Fruit fly (Drosophila melanogaster): ENCODE results near the gene CG31371.

Gene CG31371

DNA sequence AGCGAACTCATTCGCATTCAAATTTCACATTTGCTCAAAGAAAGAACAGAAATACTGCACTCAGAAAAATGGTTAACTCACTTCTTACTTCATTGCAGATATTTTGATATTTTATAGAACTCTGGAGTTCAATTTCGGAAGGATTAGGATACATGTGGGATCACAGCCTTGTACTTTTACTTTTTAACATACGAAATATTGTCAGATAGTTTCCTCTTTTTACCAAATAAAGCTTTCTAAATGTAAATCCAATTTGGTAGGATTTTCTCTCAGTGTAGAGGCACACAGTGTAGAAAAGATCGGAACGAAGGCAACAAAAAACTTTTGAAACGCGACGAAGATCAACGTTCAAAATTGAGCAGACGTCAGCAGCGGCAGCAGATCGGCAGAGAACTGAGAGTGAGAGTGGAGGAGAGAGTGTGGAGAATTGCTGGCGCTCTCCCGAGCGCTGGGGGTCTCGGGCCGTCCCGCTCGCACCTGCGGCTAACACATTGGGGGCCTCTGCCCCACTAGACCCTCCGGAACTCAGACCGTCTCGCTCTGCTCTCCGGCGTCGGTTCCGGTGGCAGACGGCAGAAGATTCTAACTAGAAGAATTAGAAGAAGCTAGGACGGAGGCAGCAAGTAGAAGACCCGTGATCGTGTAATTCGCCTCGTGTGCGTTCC, 28.8 kb upstream of the CG31371 start, which contains the start of gene tmod (continued):
- TF ChIP-seq Dbx (GFP tag; IDR thresholded peaks at IDR 0.05) = peak; percentile 55; the same call in 1 of the 3 replicates
- TF ChIP-seq CG7372 (GFP tag; IDR thresholded peaks at IDR 0.05) = no peak
- TF ChIP-seq CG12071 (GFP tag; optimal IDR thresholded peaks at IDR 0.05) = no peak
- no peak for TF ChIP-seq CG12744 (GFP tag; optimal IDR thresholded peaks at IDR 0.05)
- TF ChIP-seq B-H2 (GFP tag; optimal IDR thresholded peaks at IDR 0.05) = peak; percentile 19
- no peak for TF ChIP-seq ash1 (GFP tag; optimal IDR thresholded peaks at IDR 0.05)
- TF ChIP-seq CG31441 (GFP tag; IDR thresholded peaks at IDR 0.05) = peak; percentile 55
- TF ChIP-seq CrebB (tag; optimal IDR thresholded peaks at IDR 0.05) = no peak
- peak; percentile 41 for TF ChIP-seq CG10209 (GFP tag; optimal IDR thresholded peaks at IDR 0.05)

DNA sequence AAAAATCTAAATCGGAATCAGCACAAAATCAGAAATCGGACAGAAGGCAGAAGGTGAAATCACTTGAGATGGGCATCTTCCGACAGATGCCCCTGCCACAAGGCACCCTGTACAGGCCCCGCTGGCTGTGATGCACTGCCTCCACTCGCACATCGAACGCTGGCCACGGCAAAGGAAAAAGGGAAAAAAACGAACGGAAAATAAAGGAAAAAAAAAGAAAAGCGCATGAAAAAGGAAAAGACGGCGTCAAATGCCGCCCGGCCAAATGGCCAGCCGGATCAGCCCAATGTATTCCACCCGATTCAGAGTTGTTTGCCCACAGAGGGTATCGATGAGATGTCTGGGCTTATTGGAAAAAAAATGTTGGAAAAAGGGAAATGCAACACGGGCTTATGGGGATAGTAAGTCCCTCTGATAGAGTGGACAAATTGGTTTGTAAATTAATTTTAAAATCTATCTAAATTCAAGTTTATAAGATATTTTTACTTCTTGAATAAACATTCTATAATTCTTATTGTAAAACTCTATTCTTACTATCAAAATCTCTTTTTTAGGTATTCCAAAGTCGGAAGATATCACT, 27.9 kb upstream of the CG31371 start:
- TF ChIP-seq Hr78 (GFP tag; optimal IDR thresholded peaks at IDR 0.05) (no peak), HLH3B (GFP tag; IDR thresholded peaks at IDR 0.05) (no peak), bigmax (GFP tag; optimal IDR thresholded peaks at IDR 0.05) (no peak), fd96Cb (tag; optimal IDR thresholded peaks at IDR 0.05) (peak; percentile 27), bab2 (GFP tag; optimal IDR thresholded peaks at IDR 0.05) (no peak), cg (GFP tag; optimal IDR thresholded peaks at IDR 0.05) (no peak), Optix (GFP tag; IDR thresholded peaks at IDR 0.05) (no peak; the same call in 2 of the 3 replicates), Ssrp (tag; optimal IDR thresholded peaks at IDR 0.05) (peak; percentile 30), H15 (GFP tag; IDR thresholded peaks at IDR 0.05) (no peak), CrebB (tag; optimal IDR thresholded peaks at IDR 0.05) (no peak), CG11504 (tag; optimal IDR thresholded peaks at IDR 0.05) (peak; percentile 39), CG12219 (GFP tag; optimal IDR thresholded peaks at IDR 0.05) (no peak), CG3163 (GFP tag; optimal IDR thresholded peaks at IDR 0.05) (no peak), CG17912 (GFP tag; optimal IDR thresholded peaks at IDR 0.05) (no peak), Dip2 (GFP tag; IDR thresholded peaks at IDR 0.05) (no peak), D19A (tag; optimal IDR thresholded peaks at IDR 0.05) (peak; percentile 31), Dref (GFP tag; IDR thresholded peaks at IDR 0.05) (no peak), HHEX (GFP tag; optimal IDR thresholded peaks at IDR 0.05) (no peak), Hr39 (optimal IDR thresholded peaks at IDR 0.05) (no peak), pum (GFP tag; optimal IDR thresholded peaks at IDR 0.05) (no peak), tio (GFP tag; optimal IDR thresholded peaks at IDR 0.05) (no peak), CG8281 (tag; optimal IDR thresholded peaks at IDR 0.05) (no peak), CG10543 (GFP tag; optimal IDR thresholded peaks at IDR 0.05) (no peak), H2.0 (GFP tag; IDR thresholded peaks at IDR 0.05) (no peak), Tbp (GFP tag; optimal IDR thresholded peaks at IDR 0.05) (no peak), Sin3A (optimal IDR thresholded peaks at IDR 0.05) (no peak), tup (GFP tag; optimal IDR thresholded peaks at IDR 0.05) (no peak), fd102C (GFP tag; optimal IDR thresholded peaks at IDR 0.05) (no peak), pita (GFP tag; optimal IDR thresholded peaks at IDR 0.05) (no peak), CG2712 (tag; optimal IDR thresholded peaks at IDR 0.05) (peak; percentile 42), CG6272 (GFP tag; IDR thresholded peaks at IDR 0.05) (no peak), CG7271 (tag; optimal IDR thresholded peaks at IDR 0.05) (no peak), CG4360 (GFP tag; IDR thresholded peaks at IDR 0.05) (no peak), CG15011 (GFP tag; optimal IDR thresholded peaks at IDR 0.05) (no peak), HLH4C (GFP tag; IDR thresholded peaks at IDR 0.05; ENCODE audit: partially characterized antibody) (no peak), BEAF-32 (GFP tag; optimal IDR thresholded peaks at IDR 0.05) (no peak), Doc3 (GFP tag; IDR thresholded peaks at IDR 0.05; ENCODE audit: partially characterized antibody) (no peak), gem (tag; optimal IDR thresholded peaks at IDR 0.05) (peak; percentile 50), Atf-2 (GFP tag; optimal IDR thresholded peaks at IDR 0.05) (no peak), Mrtf (GFP tag; IDR thresholded peaks at IDR 0.05) (no peak), Hmx (GFP tag; optimal IDR thresholded peaks at IDR 0.05) (no peak)

All from whole organism, embryonic.